Fruit fly (Drosophila melanogaster): ENCODE measurements around the gene CG5783.
A peak's percentile ranks its signal among the peaks of the same experiment; 100 is the strongest.

CG5783 gene

DNA sequence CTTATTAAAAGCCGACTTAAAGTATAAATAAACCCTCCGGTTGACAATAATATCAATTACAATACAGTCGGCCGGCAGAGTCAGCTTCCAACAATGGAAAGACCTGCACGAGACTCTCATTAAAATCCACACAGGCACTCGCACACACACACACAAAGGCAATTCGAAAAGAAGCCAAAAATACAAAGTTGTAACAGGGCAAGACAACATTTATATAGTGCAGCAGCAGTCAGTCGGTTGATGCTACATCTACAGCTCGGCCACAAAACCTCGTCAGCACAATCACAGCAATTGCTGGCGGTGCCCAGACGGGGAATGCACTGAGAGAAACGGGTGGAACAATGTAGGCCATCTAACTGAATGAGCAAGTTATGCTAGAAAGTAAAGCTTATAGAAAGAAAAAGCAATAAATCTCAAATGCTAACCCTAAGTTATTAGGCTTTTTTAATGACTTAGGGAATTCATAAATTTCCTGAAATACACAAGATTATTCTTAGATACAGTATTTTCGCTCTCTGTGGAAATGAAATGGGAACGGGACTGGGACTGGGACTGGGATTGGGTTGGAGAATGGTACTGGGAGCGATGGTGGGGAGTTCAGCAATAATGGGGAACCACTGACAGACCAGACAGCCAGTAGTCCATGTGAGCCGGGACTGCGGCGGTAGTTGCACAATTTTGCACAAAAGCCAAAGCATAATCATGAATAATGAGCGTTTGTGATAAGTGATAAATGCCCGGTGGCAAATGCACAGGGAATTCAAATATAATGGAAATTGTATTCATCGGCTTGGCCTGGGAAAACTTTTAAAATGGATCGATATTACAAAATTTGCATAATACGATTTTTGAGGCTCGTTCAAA, 34.2 kb upstream of the CG5783 start:
- TF ChIP-seq CG4318 (GFP tag; optimal IDR thresholded peaks at IDR 0.05) (peak; percentile 90), Eip75B (GFP tag; optimal IDR thresholded peaks at IDR 0.05) (peak; percentile 98), Met (GFP tag; optimal IDR thresholded peaks at IDR 0.05) (peak; percentile 94), OdsH (GFP tag; optimal IDR thresholded peaks at IDR 0.05) (peak; percentile 96), CG6854 (GFP tag; optimal IDR thresholded peaks at IDR 0.05) (peak; percentile 89), CG1621 (tag; optimal IDR thresholded peaks at IDR 0.05) (peak; percentile 97), CG8632 (GFP tag; optimal IDR thresholded peaks at IDR 0.05) (peak; percentile 93), CG6808 (GFP tag; optimal IDR thresholded peaks at IDR 0.05) (peak; percentile 96), net (GFP tag; optimal IDR thresholded peaks at IDR 0.05) (peak; percentile 96), achi (GFP tag; optimal IDR thresholded peaks at IDR 0.05) (peak; percentile 95), Eip93F (GFP tag; optimal IDR thresholded peaks at IDR 0.05) (peak; percentile 81), pdm3 (GFP tag; optimal IDR thresholded peaks at IDR 0.05) (peak; percentile 97), CG7368 (GFP tag; optimal IDR thresholded peaks at IDR 0.05) (peak; percentile 97), CG8119 (GFP tag; IDR thresholded peaks at IDR 0.05) (peak; percentile 97), topi (GFP tag; optimal IDR thresholded peaks at IDR 0.05) (peak; percentile 96), ss (GFP tag; optimal IDR thresholded peaks at IDR 0.05) (peak; percentile 97), Hr38 (GFP tag; optimal IDR thresholded peaks at IDR 0.05) (peak; percentile 83), Lpt (GFP tag; optimal IDR thresholded peaks at IDR 0.05) (peak; percentile 95), Ets21C (GFP tag; optimal IDR thresholded peaks at IDR 0.05) (peak; percentile 90), CG11902 (GFP tag; optimal IDR thresholded peaks at IDR 0.05) (peak; percentile 93), CG31627 (GFP tag; optimal IDR thresholded peaks at IDR 0.05) (peak; percentile 95), cyc (GFP tag; optimal IDR thresholded peaks at IDR 0.05) (peak; percentile 97), Sox102F (GFP tag; optimal IDR thresholded peaks at IDR 0.05) (peak; percentile 95), esn (GFP tag; optimal IDR thresholded peaks at IDR 0.05) (peak; percentile 96), Smox (GFP tag; optimal IDR thresholded peaks at IDR 0.05) (peak; percentile 94), CG3919 (GFP tag; optimal IDR thresholded peaks at IDR 0.05) (peak; percentile 98), fkh (GFP tag; optimal IDR thresholded peaks at IDR 0.05) (no peak), Hr4 (GFP tag; optimal IDR thresholded peaks at IDR 0.05) (peak; percentile 96), fd59A (GFP tag; optimal IDR thresholded peaks at IDR 0.05) (peak; percentile 96), acj6 (GFP tag; optimal IDR thresholded peaks at IDR 0.05) (peak; percentile 96), spab (GFP tag; optimal IDR thresholded peaks at IDR 0.05) (peak; percentile 96), CG10669 (GFP tag; optimal IDR thresholded peaks at IDR 0.05) (peak; percentile 98), dac (GFP tag; optimal IDR thresholded peaks at IDR 0.05) (peak; percentile 92), svp (GFP tag) (peak; percentile 98), Sox15 (GFP tag; optimal IDR thresholded peaks at IDR 0.05) (peak; percentile 93), CG11762 (GFP tag; optimal IDR thresholded peaks at IDR 0.05; ENCODE audit: insufficient read depth) (peak; percentile 95), CG9139 (GFP tag; optimal IDR thresholded peaks at IDR 0.05) (peak; percentile 93), CG6792 (GFP tag; optimal IDR thresholded peaks at IDR 0.05) (peak; percentile 98), CG3032 (tag; optimal IDR thresholded peaks at IDR 0.05) (peak; percentile 97), CG16779 (tag; optimal IDR thresholded peaks at IDR 0.05) (peak; percentile 95), CG8319 (GFP tag; optimal IDR thresholded peaks at IDR 0.05) (peak; percentile 94), Gug (GFP tag; IDR thresholded peaks at IDR 0.05) (peak; percentile 97), lz (GFP tag; optimal IDR thresholded peaks at IDR 0.05) (peak; percentile 95), vri (GFP tag; optimal IDR thresholded peaks at IDR 0.05) (peak; percentile 90), CG15336 (GFP tag; IDR thresholded peaks at IDR 0.05) (peak; percentile 98), CG10631 (GFP tag; optimal IDR thresholded peaks at IDR 0.05) (peak; percentile 98), CG34406 (GFP tag; optimal IDR thresholded peaks at IDR 0.05) (peak; percentile 94), fd85E (GFP tag; optimal IDR thresholded peaks at IDR 0.05) (peak; percentile 88), Hr39 (GFP tag; optimal IDR thresholded peaks at IDR 0.05) (peak; percentile 95), Ets96B (tag; optimal IDR thresholded peaks at IDR 0.05) (peak; percentile 98)
